Fruit fly (Drosophila melanogaster): ENCODE data around the gene pyd3.

pyd3 gene

DNA sequence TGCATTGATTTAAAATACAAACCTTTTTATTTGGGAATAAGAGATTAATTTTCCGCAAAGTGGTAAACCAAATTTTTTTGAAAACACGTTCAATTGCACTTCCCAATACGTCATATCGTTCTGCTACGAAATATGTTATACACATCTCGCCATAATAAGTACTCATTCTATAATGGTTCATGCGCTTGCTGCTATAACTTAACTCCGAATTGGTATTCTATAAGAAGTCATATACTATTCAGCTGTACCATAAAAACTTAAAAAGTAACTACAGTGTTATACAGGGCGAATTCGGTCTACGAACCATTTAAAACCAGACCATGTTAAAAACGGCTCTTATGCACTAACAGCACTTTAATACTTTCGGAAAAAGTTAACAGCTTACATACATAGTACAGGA, 29.7 kb upstream of the pyd3 start (continued):
- no peak for TF ChIP-seq CG18476 (GFP tag; optimal IDR thresholded peaks at IDR 0.05)
- no peak for TF ChIP-seq Side (GFP tag; optimal IDR thresholded peaks at IDR 0.05)
- TF ChIP-seq Tbp (GFP tag; optimal IDR thresholded peaks at IDR 0.05) = no peak
- TF ChIP-seq emc (GFP tag; optimal IDR thresholded peaks at IDR 0.05) = no peak
- TF ChIP-seq CG13123 (GFP tag; optimal IDR thresholded peaks at IDR 0.05) = no peak
- no peak for TF ChIP-seq sqz (GFP tag; optimal IDR thresholded peaks at IDR 0.05)
- peak; percentile 11 for TF ChIP-seq CG15696 (tag; optimal IDR thresholded peaks at IDR 0.05)
- peak; percentile 57 for TF ChIP-seq ATbp (GFP tag; optimal IDR thresholded peaks at IDR 0.05)
- TF ChIP-seq NFAT (GFP tag; IDR thresholded peaks at IDR 0.05) = no peak
- TF ChIP-seq CrebB (tag; optimal IDR thresholded peaks at IDR 0.05) = no peak
- TF ChIP-seq HLH4C (GFP tag; IDR thresholded peaks at IDR 0.05; ENCODE audit: partially characterized antibody) = no peak
- no peak for TF ChIP-seq CG2116 (GFP tag; optimal IDR thresholded peaks at IDR 0.05)
- TF ChIP-seq CG7271 (tag; optimal IDR thresholded peaks at IDR 0.05) = peak; percentile 81
- TF ChIP-seq gt (GFP tag; IDR thresholded peaks at IDR 0.05) = no peak
- TF ChIP-seq toy (GFP tag; IDR thresholded peaks at IDR 0.05) = no peak
- no peak for TF ChIP-seq CG4617 (GFP tag; optimal IDR thresholded peaks at IDR 0.05; ENCODE audit: borderline replicate concordance)
- peak; percentile 29 for TF ChIP-seq CG6854 (GFP tag; optimal IDR thresholded peaks at IDR 0.05)
- no peak for TF ChIP-seq gsb (GFP tag; IDR thresholded peaks at IDR 0.05)
- TF ChIP-seq BtbVII (GFP tag; optimal IDR thresholded peaks at IDR 0.05) = no peak
- no peak for TF ChIP-seq da (GFP tag; optimal IDR thresholded peaks at IDR 0.05)
- TF ChIP-seq Max (GFP tag; optimal IDR thresholded peaks at IDR 0.05) = no peak
- no peak for TF ChIP-seq CG12391 (tag; optimal IDR thresholded peaks at IDR 0.05)
- no peak for TF ChIP-seq H2.0 (GFP tag; IDR thresholded peaks at IDR 0.05)
- peak; percentile 10; the same call in 1 of the 2 replicates for TF ChIP-seq ttk (GFP tag; IDR thresholded peaks at IDR 0.05)
- no peak for TF ChIP-seq CG32772 (GFP tag; IDR thresholded peaks at IDR 0.05)
- TF ChIP-seq Ssrp (tag; optimal IDR thresholded peaks at IDR 0.05) = no peak
- no peak for TF ChIP-seq cg (GFP tag; optimal IDR thresholded peaks at IDR 0.05)
- no peak for TF ChIP-seq CG31441 (GFP tag; IDR thresholded peaks at IDR 0.05)
- TF ChIP-seq z (GFP tag; IDR thresholded peaks at IDR 0.05) = no peak
- no peak for TF ChIP-seq B-H1 (GFP tag; IDR thresholded peaks at IDR 0.05)
- no peak for TF ChIP-seq sc (optimal IDR thresholded peaks at IDR 0.05)
- TF ChIP-seq sc (GFP tag; optimal IDR thresholded peaks at IDR 0.05) = no peak
- TF ChIP-seq Hand (GFP tag; optimal IDR thresholded peaks at IDR 0.05) = no peak
- no peak for TF ChIP-seq HLH54F (GFP tag; optimal IDR thresholded peaks at IDR 0.05)
- peak; percentile 57 for TF ChIP-seq CG1233 (GFP tag; optimal IDR thresholded peaks at IDR 0.05)
- TF ChIP-seq CG15601 (tag; optimal IDR thresholded peaks at IDR 0.05) = peak; percentile 37
- TF ChIP-seq Bteb2 (GFP tag; optimal IDR thresholded peaks at IDR 0.05) = no peak
- peak; percentile 12; the same call in 1 of the 2 replicates for TF ChIP-seq Rx (GFP tag; IDR thresholded peaks at IDR 0.05)
- 0 out of 4 replicates have a peak, but pooled peaks have one; percentile 38 for TF ChIP-seq chinmo (GFP tag; IDR thresholded peaks at IDR 0.05; ENCODE audit: partially characterized antibody)
- no peak for TF ChIP-seq B-H2 (GFP tag; optimal IDR thresholded peaks at IDR 0.05)
- TF ChIP-seq chn (GFP tag; optimal IDR thresholded peaks at IDR 0.05) = no peak
- TF ChIP-seq Awh (GFP tag; IDR thresholded peaks at IDR 0.05) = peak; percentile 49; the same call in 1 of the 2 replicates
- no peak for TF ChIP-seq CG18262 (tag; optimal IDR thresholded peaks at IDR 0.05)
- no peak for TF ChIP-seq CG6765 (GFP tag; optimal IDR thresholded peaks at IDR 0.05)
- TF ChIP-seq Doc3 (GFP tag; IDR thresholded peaks at IDR 0.05; ENCODE audit: partially characterized antibody) = no peak
- TF ChIP-seq CG6689 (GFP tag; IDR thresholded peaks at IDR 0.05) = no peak
- TF ChIP-seq her (GFP tag; optimal IDR thresholded peaks at IDR 0.05) = no peak
- no peak for TF ChIP-seq Opbp (GFP tag; IDR thresholded peaks at IDR 0.05; ENCODE audit: partially characterized antibody)
- TF ChIP-seq CG43689 (GFP tag; IDR thresholded peaks at IDR 0.05) = no peak
- no peak for TF ChIP-seq mirr (GFP tag; optimal IDR thresholded peaks at IDR 0.05)
- TF ChIP-seq nom (GFP tag; optimal IDR thresholded peaks at IDR 0.05) = no peak
- TF ChIP-seq Ets97D (GFP tag; optimal IDR thresholded peaks at IDR 0.05) = no peak

All from whole organism, embryonic.